Fruit fly (Drosophila melanogaster): ENCODE measurements around the gene CG34043.

CG34043 gene

dm6 chr2L:10246785-10247190 lies 33.9 kb downstream of the CG34043 start, which contains the start of gene chico (continued):
- TF ChIP-seq CG33213 (GFP tag; optimal IDR thresholded peaks at IDR 0.05) = peak; percentile 48
- TF ChIP-seq crol (GFP tag; IDR thresholded peaks at IDR 0.05) = no peak
- no peak for TF ChIP-seq dan (GFP tag; IDR thresholded peaks at IDR 0.05)
- TF ChIP-seq lov (optimal IDR thresholded peaks at IDR 0.05) = no peak
- TF ChIP-seq lov (GFP tag; IDR thresholded peaks at IDR 0.05) = no peak
- TF ChIP-seq dmrt99B (tag; optimal IDR thresholded peaks at IDR 0.05) = no peak
- no peak for TF ChIP-seq Ravus (GFP tag; IDR thresholded peaks at IDR 0.05)
- TF ChIP-seq p53 (GFP tag; optimal IDR thresholded peaks at IDR 0.05) = no peak
- TF ChIP-seq Hr78 (GFP tag; optimal IDR thresholded peaks at IDR 0.05) = no peak
- TF ChIP-seq trem (tag; optimal IDR thresholded peaks at IDR 0.05) = peak; percentile 80
- TF ChIP-seq CG3995 (GFP tag; optimal IDR thresholded peaks at IDR 0.05) = no peak
- no peak for TF ChIP-seq tin (GFP tag; optimal IDR thresholded peaks at IDR 0.05)
- no peak for TF ChIP-seq CG10209 (GFP tag; optimal IDR thresholded peaks at IDR 0.05)
- peak; percentile 17 for TF ChIP-seq Sin3A (optimal IDR thresholded peaks at IDR 0.05)
- no peak for TF ChIP-seq NC2α (GFP tag; optimal IDR thresholded peaks at IDR 0.05)
- no peak for TF ChIP-seq da (GFP tag; optimal IDR thresholded peaks at IDR 0.05)
- peak; percentile 56 for TF ChIP-seq MBD-R2 (GFP tag; IDR thresholded peaks at IDR 0.05)
- no peak for TF ChIP-seq CG18599 (GFP tag; optimal IDR thresholded peaks at IDR 0.05)
- TF ChIP-seq Myb (GFP tag; optimal IDR thresholded peaks at IDR 0.05) = peak; percentile 90
- TF ChIP-seq ranshi (GFP tag; IDR thresholded peaks at IDR 0.05) = no peak
- TF ChIP-seq danr (GFP tag; IDR thresholded peaks at IDR 0.05) = no peak
- no peak for TF ChIP-seq CG13296 (GFP tag; optimal IDR thresholded peaks at IDR 0.05)
- no peak for TF ChIP-seq Poxn (GFP tag; IDR thresholded peaks at IDR 0.05)
- TF ChIP-seq HLH3B (GFP tag; IDR thresholded peaks at IDR 0.05) = no peak
- no peak for TF ChIP-seq CG12391 (tag; optimal IDR thresholded peaks at IDR 0.05)
- TF ChIP-seq stwl (tag; optimal IDR thresholded peaks at IDR 0.05) = peak; percentile 97
- no peak for TF ChIP-seq otp (GFP tag; IDR thresholded peaks at IDR 0.05)
- TF ChIP-seq HHEX (GFP tag; optimal IDR thresholded peaks at IDR 0.05) = no peak
- TF ChIP-seq CG9817 (tag; optimal IDR thresholded peaks at IDR 0.05) = no peak
- no peak for TF ChIP-seq TFAM (GFP tag; optimal IDR thresholded peaks at IDR 0.05)
- TF ChIP-seq CG31441 (GFP tag; IDR thresholded peaks at IDR 0.05) = no peak
- no peak; the same call in 2 of the 3 replicates for TF ChIP-seq so (GFP tag; IDR thresholded peaks at IDR 0.05)
- no peak for TF ChIP-seq fd3F (GFP tag; optimal IDR thresholded peaks at IDR 0.05)
- no peak for TF ChIP-seq BtbVII (GFP tag; optimal IDR thresholded peaks at IDR 0.05)
- TF ChIP-seq Dll (GFP tag; IDR thresholded peaks at IDR 0.05; ENCODE audit: partially characterized antibody) = peak; percentile 58; the same call in 2 of the 4 replicates
- no peak for TF ChIP-seq Chrac-16 (GFP tag; optimal IDR thresholded peaks at IDR 0.05)
- no peak for TF ChIP-seq Xrp1 (GFP tag; IDR thresholded peaks at IDR 0.05)
- TF ChIP-seq CG5245 (GFP tag; optimal IDR thresholded peaks at IDR 0.05) = no peak
- no peak for TF ChIP-seq scrt (GFP tag; optimal IDR thresholded peaks at IDR 0.05)
- TF ChIP-seq tx (GFP tag; optimal IDR thresholded peaks at IDR 0.05) = no peak
- TF ChIP-seq CG18764 (GFP tag; optimal IDR thresholded peaks at IDR 0.05) = no peak
- no peak for TF ChIP-seq bcd (GFP tag; optimal IDR thresholded peaks at IDR 0.05)
- no peak for TF ChIP-seq zen (tag; optimal IDR thresholded peaks at IDR 0.05)
- no peak; the same call in 2 of the 3 replicates for TF ChIP-seq knrl (GFP tag; IDR thresholded peaks at IDR 0.05; ENCODE audit: partially characterized antibody)
- TF ChIP-seq CTCF (GFP tag; optimal IDR thresholded peaks at IDR 0.05) = no peak
- TF ChIP-seq Sry-β (GFP tag; optimal IDR thresholded peaks at IDR 0.05) = no peak
- TF ChIP-seq cad (GFP tag; optimal IDR thresholded peaks at IDR 0.05) = no peak
- no peak for TF ChIP-seq D (optimal IDR thresholded peaks at IDR 0.05)
- TF ChIP-seq D (GFP tag; optimal IDR thresholded peaks at IDR 0.05) = no peak
- TF ChIP-seq mam (GFP tag; optimal IDR thresholded peaks at IDR 0.05) = no peak
- TF ChIP-seq CG6765 (GFP tag; optimal IDR thresholded peaks at IDR 0.05) = no peak
- TF ChIP-seq gcm2 (GFP tag; optimal IDR thresholded peaks at IDR 0.05) = no peak
- no peak for TF ChIP-seq Hr51 (GFP tag; optimal IDR thresholded peaks at IDR 0.05)
- no peak for TF ChIP-seq NFAT (GFP tag; IDR thresholded peaks at IDR 0.05)
